Worm (Caenorhabditis elegans): ENCODE results near the gene F55G11.6.

- TF ChIP-seq lin-15B (tag; optimal IDR thresholded peaks at IDR 0.05) (no peak), ctbp-1 (GFP tag; IDR thresholded peaks at IDR 0.05) (no peak), ZK546.5 (tag; optimal IDR thresholded peaks at IDR 0.05) (no peak), aly-2 (tag; optimal IDR thresholded peaks at IDR 0.05) (no peak), madf-5 (GFP tag; IDR thresholded peaks at IDR 0.05) (no peak), rbr-2 (tag; optimal IDR thresholded peaks at IDR 0.05) (no peak), fos-1 (tag; optimal IDR thresholded peaks at IDR 0.05) (no peak), lim-7 (GFP tag; IDR thresholded peaks at IDR 0.05) (no peak), ceh-82 (tag; optimal IDR thresholded peaks at IDR 0.05) (no peak), mep-1 (tag; optimal IDR thresholded peaks at IDR 0.05) (no peak)
Observed at ce11 chrIV:12990638-12991037, 32.8 kb downstream of the F55G11.6 start.

Measured in whole organism, L4 larva.